Worm (Caenorhabditis elegans): ENCODE results near the gene B0464.6.

Gene B0464.6

DNA sequence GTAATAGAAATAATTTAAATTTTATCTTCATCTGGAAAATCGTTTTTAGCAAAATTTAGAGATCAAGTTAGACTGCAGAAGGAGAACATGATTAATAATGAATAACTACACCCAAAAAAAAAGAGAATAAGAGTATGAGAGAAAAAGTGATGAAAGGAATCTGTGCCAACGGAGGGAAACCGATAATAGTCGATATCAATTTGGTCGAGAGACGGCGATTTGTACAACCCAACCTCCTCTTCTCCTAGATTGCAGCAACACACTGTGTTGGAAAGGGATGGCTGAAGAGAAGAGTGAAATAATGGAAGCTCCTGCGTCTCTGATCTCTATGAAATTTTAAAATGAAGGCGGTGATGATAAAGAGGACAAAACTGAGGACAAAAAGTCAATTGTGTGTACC, 8.7 kb upstream of the B0464.6 start:
- TF ChIP-seq unc-62 (GFP tag; optimal IDR thresholded peaks at IDR 0.05) (no peak), ceh-43 (GFP tag; optimal IDR thresholded peaks at IDR 0.05) (no peak), mab-5 (tag; optimal IDR thresholded peaks at IDR 0.05) (no peak), pha-4 (tag; optimal IDR thresholded peaks at IDR 0.05) (no peak), elt-3 (tag; optimal IDR thresholded peaks at IDR 0.05) (no peak), lsy-2 (tag; optimal IDR thresholded peaks at IDR 0.05) (no peak), elt-1 (tag; optimal IDR thresholded peaks at IDR 0.05; ENCODE audit: borderline replicate concordance, insufficient read depth) (no peak), mep-1 (tag; optimal IDR thresholded peaks at IDR 0.05) (no peak)

DNA sequence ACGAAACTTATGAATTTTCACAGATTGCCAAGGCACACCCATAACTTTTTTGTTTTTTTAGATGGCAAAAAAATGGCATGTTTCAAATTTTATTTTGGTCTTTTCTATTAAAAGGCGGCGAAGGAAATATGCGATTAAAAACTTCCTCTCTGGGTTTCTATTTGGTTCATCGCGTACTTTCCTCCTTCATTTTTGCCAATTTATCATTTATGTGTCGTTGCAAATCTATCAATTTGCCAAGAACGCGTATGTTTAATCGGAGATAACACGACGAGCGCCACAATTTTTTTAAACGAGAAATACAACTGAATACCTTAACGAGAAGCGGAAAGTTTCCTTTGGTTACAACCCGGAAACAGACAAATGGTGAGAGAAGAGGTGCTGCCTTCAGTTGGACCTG, 6.7 kb upstream of the B0464.6 start:
- TF ChIP-seq nhr-76 (tag; optimal IDR thresholded peaks at IDR 0.05) (no peak), ceh-43 (GFP tag; optimal IDR thresholded peaks at IDR 0.05) (no peak), cnd-1 (tag; optimal IDR thresholded peaks at IDR 0.05) (no peak), sem-2 (GFP tag; optimal IDR thresholded peaks at IDR 0.05) (no peak), unc-39 (tag; optimal IDR thresholded peaks at IDR 0.05) (no peak), lin-32 (GFP tag; optimal IDR thresholded peaks at IDR 0.05) (no peak), M03D4.4 (tag; optimal IDR thresholded peaks at IDR 0.05) (no peak), nhr-237 (tag; optimal IDR thresholded peaks at IDR 0.05) (no peak), blmp-1 (tag; optimal IDR thresholded peaks at IDR 0.05) (no peak), tbx-8 (GFP tag; optimal IDR thresholded peaks at IDR 0.05) (no peak), unc-120 (tag; optimal IDR thresholded peaks at IDR 0.05; ENCODE audit: poor library complexity, severe bottlenecking) (no peak), snpc-4 (tag; optimal IDR thresholded peaks at IDR 0.05) (no peak), mls-2 (tag; optimal IDR thresholded peaks at IDR 0.05) (no peak), ceh-39 (tag; optimal IDR thresholded peaks at IDR 0.05) (no peak), zip-8 (tag; optimal IDR thresholded peaks at IDR 0.05) (no peak), ham-2 (GFP tag; optimal IDR thresholded peaks at IDR 0.05) (no peak), drap-1 (GFP tag; optimal IDR thresholded peaks at IDR 0.05) (no peak), lsy-2 (tag; optimal IDR thresholded peaks at IDR 0.05) (no peak), unc-62 (GFP tag; optimal IDR thresholded peaks at IDR 0.05) (no peak), flh-1 (GFP tag; optimal IDR thresholded peaks at IDR 0.05) (no peak)

DNA sequence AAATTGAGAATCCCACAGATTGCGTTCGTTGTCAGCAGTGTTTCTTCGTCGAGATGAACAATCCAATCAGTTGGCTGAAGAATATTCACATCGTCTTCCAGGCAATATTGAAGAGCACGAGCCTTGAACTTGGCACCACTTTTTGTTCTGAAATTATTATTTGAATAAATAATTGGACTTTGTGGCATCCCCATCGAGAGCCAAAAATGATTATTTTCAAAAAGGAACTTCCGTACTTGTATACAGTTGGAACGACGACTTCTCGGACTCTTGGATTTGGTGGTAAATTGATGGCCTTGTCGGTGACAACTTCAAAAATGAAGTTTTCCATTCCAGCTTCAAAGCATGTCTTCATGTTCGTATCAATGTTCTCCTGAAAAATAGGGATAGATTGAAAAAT, 6.2 kb upstream of the B0464.6 start:
- TF ChIP-seq ceh-39 (tag; optimal IDR thresholded peaks at IDR 0.05) (no peak), unc-120 (tag; optimal IDR thresholded peaks at IDR 0.05; ENCODE audit: poor library complexity, severe bottlenecking) (no peak), nhr-12 (tag; optimal IDR thresholded peaks at IDR 0.05) (no peak), nhr-237 (tag; optimal IDR thresholded peaks at IDR 0.05) (no peak), flh-1 (GFP tag; optimal IDR thresholded peaks at IDR 0.05) (no peak), elt-3 (tag; optimal IDR thresholded peaks at IDR 0.05) (no peak), mep-1 (tag; optimal IDR thresholded peaks at IDR 0.05) (no peak), M03D4.4 (tag; optimal IDR thresholded peaks at IDR 0.05) (no peak), unc-39 (tag; optimal IDR thresholded peaks at IDR 0.05) (no peak), ceh-83 (GFP tag; optimal IDR thresholded peaks at IDR 0.05) (no peak), blmp-1 (tag; optimal IDR thresholded peaks at IDR 0.05) (no peak), lin-32 (GFP tag; optimal IDR thresholded peaks at IDR 0.05) (no peak), ham-2 (GFP tag; optimal IDR thresholded peaks at IDR 0.05) (no peak), drap-1 (GFP tag; optimal IDR thresholded peaks at IDR 0.05) (no peak), nhr-76 (tag; optimal IDR thresholded peaks at IDR 0.05) (no peak), sem-2 (GFP tag; optimal IDR thresholded peaks at IDR 0.05) (no peak), nhr-2 (tag; optimal IDR thresholded peaks at IDR 0.05) (no peak), zip-8 (tag; optimal IDR thresholded peaks at IDR 0.05) (no peak), snpc-4 (tag; optimal IDR thresholded peaks at IDR 0.05) (no peak)

DNA sequence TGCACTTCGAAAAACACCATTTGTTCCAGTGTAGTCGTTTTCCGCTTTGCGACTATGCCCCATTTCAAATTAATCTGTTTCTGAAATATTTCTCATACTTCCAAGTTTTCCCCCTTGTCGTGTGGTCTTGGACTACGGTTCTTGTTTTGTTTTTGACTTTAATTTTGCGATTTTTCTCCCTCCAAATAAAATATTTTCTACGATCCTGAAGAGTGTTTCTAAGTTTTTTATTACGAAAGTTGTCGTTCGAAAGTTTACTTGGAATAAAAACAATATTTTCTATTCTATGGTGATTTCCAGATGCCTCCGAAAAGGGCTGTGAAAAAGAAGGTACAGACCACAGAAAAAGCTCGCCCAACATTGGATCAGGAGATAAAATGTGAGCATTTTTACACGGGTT, 2.1 kb upstream of the B0464.6 start, which contains the start of gene tag-342:
TSS of gene tag-342 (plus strand) at position 301 of the 400 bp plus-strand sequence.
- no peak for TF ChIP-seq unc-62 (GFP tag; optimal IDR thresholded peaks at IDR 0.05)
- no peak for TF ChIP-seq sptf-1 (tag; optimal IDR thresholded peaks at IDR 0.05)
- no peak for TF ChIP-seq lsy-2 (tag; optimal IDR thresholded peaks at IDR 0.05)
- TF ChIP-seq nhr-237 (tag; optimal IDR thresholded peaks at IDR 0.05): no peak
- no peak for TF ChIP-seq lin-13 (tag; optimal IDR thresholded peaks at IDR 0.05)
- TF ChIP-seq nhr-12 (tag; optimal IDR thresholded peaks at IDR 0.05): no peak
- no peak for TF ChIP-seq nhr-76 (tag; optimal IDR thresholded peaks at IDR 0.05)
- no peak for TF ChIP-seq elt-1 (tag; optimal IDR thresholded peaks at IDR 0.05; ENCODE audit: borderline replicate concordance, insufficient read depth)
- no peak for TF ChIP-seq tbx-8 (GFP tag; optimal IDR thresholded peaks at IDR 0.05)
- TF ChIP-seq nhr-28 (tag; optimal IDR thresholded peaks at IDR 0.05): no peak
- TF ChIP-seq mab-5 (tag; optimal IDR thresholded peaks at IDR 0.05): no peak
- no peak for TF ChIP-seq ces-1 (GFP tag; optimal IDR thresholded peaks at IDR 0.05)
- no peak for TF ChIP-seq drap-1 (GFP tag; optimal IDR thresholded peaks at IDR 0.05)
- no peak for TF ChIP-seq mep-1 (tag; optimal IDR thresholded peaks at IDR 0.05)
- no peak for TF ChIP-seq lin-32 (GFP tag; optimal IDR thresholded peaks at IDR 0.05)
- no peak for TF ChIP-seq ham-2 (GFP tag; optimal IDR thresholded peaks at IDR 0.05)
- TF ChIP-seq ztf-11 (tag; optimal IDR thresholded peaks at IDR 0.05): no peak
- no peak for TF ChIP-seq flh-1 (GFP tag; optimal IDR thresholded peaks at IDR 0.05)

All from whole organism, mixed stage, embryonic.